Worm (Caenorhabditis elegans): ENCODE results near the gene T25B2.3.

DNA sequence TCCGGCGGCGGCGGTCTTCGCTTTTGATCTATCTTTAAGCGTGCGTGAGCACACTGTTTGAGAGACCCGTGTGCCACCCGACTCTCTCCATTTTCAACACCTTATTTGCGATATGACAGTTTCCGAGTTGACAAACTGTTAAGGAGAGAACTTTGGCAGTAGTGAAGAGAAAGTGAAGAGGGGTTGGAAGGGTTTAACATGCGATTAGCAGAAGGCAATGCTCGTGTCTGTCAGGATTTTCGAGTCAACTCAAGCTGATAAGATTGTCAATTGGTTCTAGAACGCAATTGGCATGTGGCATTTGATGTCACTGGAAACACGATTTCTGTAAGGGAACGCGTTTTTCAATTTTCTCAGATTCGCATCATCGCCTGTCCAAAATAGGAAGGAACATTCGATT, 8.6 kb upstream of the T25B2.3 start:
- TF ChIP-seq unc-62 (GFP tag; optimal IDR thresholded peaks at IDR 0.05): no peak
- TF ChIP-seq F57C9.4 (tag; optimal IDR thresholded peaks at IDR 0.05): no peak
- no peak for TF ChIP-seq efl-1 (GFP tag; optimal IDR thresholded peaks at IDR 0.05)
- no peak for TF ChIP-seq lin-35 (GFP tag; optimal IDR thresholded peaks at IDR 0.05)
- no peak for TF ChIP-seq sptf-2 (GFP tag; optimal IDR thresholded peaks at IDR 0.05)
- no peak for TF ChIP-seq madf-8 (GFP tag; conservative IDR thresholded peaks at IDR 0.05)
- no peak for TF ChIP-seq K11D2.4 (GFP tag; IDR thresholded peaks at IDR 0.05)
- TF ChIP-seq nfya-1 (tag; optimal IDR thresholded peaks at IDR 0.05; ENCODE audit: borderline replicate concordance, insufficient read depth): no peak
- no peak for TF ChIP-seq dpl-1 (GFP tag; optimal IDR thresholded peaks at IDR 0.05)
- TF ChIP-seq akir-1 (GFP tag; optimal IDR thresholded peaks at IDR 0.05): no peak
